Worm (Caenorhabditis elegans) whole organism, L4 larva: ENCODE measurements around the gene C17H12.12.

ENCODE experiments used
- F37D6.2 ChIP-seq: sonication (generic microtip); optimal IDR thresholded peaks from 2 replicates; lab custom pipeline; 2016; ENCODE audit warnings: mild to moderate bottlenecking, missing genetic modification characterization, missing compliant biosample characterization
- T26A8.4 ChIP-seq: fragments of 200-800 bp; sonication (Bioruptor generic); IDR thresholded peaks from 2 replicates; pipeline ENCODE4 v1.3.6; 2022; ENCODE audit warnings: missing genetic modification characterization, missing compliant biosample characterization
- aha-1 ChIP-seq: fragments of 150-350 bp; peaks from one replicate; lab custom pipeline; 2014; ENCODE audit warnings: missing biosample characterization, missing genetic modification characterization
- arid-1 ChIP-seq: fragments of 200-800 bp; sonication (Bioruptor generic); conservative IDR thresholded peaks from 2 replicates; pipeline ENCODE4 v1.3.6; 2022; ENCODE audit warnings: missing genetic modification reagents, missing genetic modification characterization, missing compliant biosample characterization
- attf-4 ChIP-seq: sonication (generic microtip); optimal IDR thresholded peaks from 3 replicates; lab custom pipeline; 2017; ENCODE audit warnings: missing biosample characterization, missing genetic modification characterization
- ceh-20 ChIP-seq: fragments of 200-800 bp; sonication (Bioruptor generic); IDR thresholded peaks from 2 replicates; pipeline ENCODE4 v1.3.6; 2022; ENCODE audit warnings: missing genetic modification reagents, missing genetic modification characterization, missing compliant biosample characterization
- ceh-82 ChIP-seq: sonication (generic microtip); optimal IDR thresholded peaks from 2 replicates; lab custom pipeline; 2017; ENCODE audit warnings: missing biosample characterization, missing genetic modification characterization
- ctbp-1 ChIP-seq: fragments of 200-800 bp; sonication (Bioruptor generic); IDR thresholded peaks from 2 replicates; pipeline ENCODE4 v1.3.6; 2022; ENCODE audit warnings: missing genetic modification reagents, missing genetic modification characterization, missing compliant biosample characterization
- daf-16 ChIP-seq, 3 experiments: sonication (generic microtip); optimal IDR thresholded peaks; 2 replicates each; lab custom pipeline; 2016 to 2017; ENCODE audit warnings: missing genetic modification characterization in 3 of 3, missing genetic modification reagents in 3 of 3, mild to moderate bottlenecking in 2 of 3, missing compliant biosample characterization in 2 of 3, missing biosample characterization in 1 of 3, moderate library complexity in 1 of 3
- daf-19 ChIP-seq: fragments of 200-800 bp; sonication (Bioruptor generic); conservative IDR thresholded peaks from 2 replicates; pipeline ENCODE4 v1.3.6; 2022; ENCODE audit warnings: missing genetic modification characterization, missing compliant biosample characterization
- dmd-6 ChIP-seq: fragments of 200-800 bp; sonication (Bioruptor generic); IDR thresholded peaks from 2 replicates; pipeline ENCODE4 v1.3.6; 2022; ENCODE audit warnings: missing genetic modification reagents, missing genetic modification characterization, missing compliant biosample characterization
- dve-1 ChIP-seq: sonication (generic microtip); optimal IDR thresholded peaks from 2 replicates; lab custom pipeline; 2017; ENCODE audit warnings: antibody characterized with exemption, mild to moderate bottlenecking, missing genetic modification characterization, missing compliant biosample characterization; ENCODE audit not compliant: insufficient read depth
- hif-1 ChIP-seq, 2 experiments: sonication (generic microtip); optimal IDR thresholded peaks; 2 replicates each; lab custom pipeline; 2016 to 2017; ENCODE audit warnings: missing compliant biosample characterization in 2 of 2, missing genetic modification characterization in 2 of 2, missing genetic modification reagents in 2 of 2, missing genotype in 2 of 2, mild to moderate bottlenecking in 1 of 2
- hlh-11 ChIP-seq: fragments of 200-800 bp; sonication (Bioruptor generic); optimal IDR thresholded peaks from 2 replicates; lab custom pipeline; 2018; ENCODE audit warnings: mild to moderate bottlenecking, missing genetic modification characterization, missing compliant biosample characterization
- hmg-1.1 ChIP-seq: fragments of 200-800 bp; sonication (Bioruptor generic); IDR thresholded peaks from 2 replicates; pipeline ENCODE4 v1.3.6; 2022; ENCODE audit warnings: missing genetic modification reagents, missing genetic modification characterization, missing compliant biosample characterization
- lim-7 ChIP-seq: fragments of 200-800 bp; sonication (Bioruptor generic); IDR thresholded peaks from 2 replicates; pipeline ENCODE4 v1.3.6; 2022; ENCODE audit warnings: missing genetic modification characterization, missing compliant biosample characterization
- lin-1 ChIP-seq: fragments of 200-800 bp; sonication (Bioruptor generic); IDR thresholded peaks from 2 replicates; pipeline ENCODE4 v1.3.6; 2022; ENCODE audit warnings: missing genetic modification reagents, missing genetic modification characterization, missing compliant biosample characterization
- lin-13 ChIP-seq: fragments of 150-350 bp; optimal IDR thresholded peaks from 2 replicates; lab custom pipeline; 2014; ENCODE audit warnings: missing biosample characterization, missing genetic modification reagents, missing genetic modification characterization
- lin-29 ChIP-seq: fragments of 200-800 bp; sonication (Bioruptor generic); IDR thresholded peaks from 2 replicates; pipeline ENCODE4 v1.3.6; 2022; ENCODE audit warnings: missing genetic modification reagents, missing genetic modification characterization, missing compliant biosample characterization
- lin-38 ChIP-seq: fragments of 200-800 bp; sonication (Bioruptor generic); IDR thresholded peaks from 2 replicates; pipeline ENCODE4 v1.3.6; 2022; ENCODE audit warnings: missing genetic modification reagents, missing genetic modification characterization, missing compliant biosample characterization
- lsy-2 ChIP-seq, 2 experiments: fragments of 150-350 bp in 1 of 2; sonication (generic microtip) in 1 of 2; optimal IDR thresholded peaks; 2 replicates each; lab custom pipeline; 2014 to 2017; ENCODE audit warnings: missing biosample characterization in 2 of 2, missing genetic modification characterization in 2 of 2
- madf-5 ChIP-seq, 2 experiments: fragments of 200-800 bp; sonication (Bioruptor generic); IDR thresholded peaks; 2 replicates each; pipeline ENCODE4 v1.3.6; 2022; ENCODE audit warnings: missing compliant biosample characterization in 2 of 2, missing genetic modification characterization in 2 of 2
- mdl-1 ChIP-seq, 2 experiments: fragments of 150-350 bp in 1 of 2; sonication (generic microtip) in 1 of 2; optimal IDR thresholded peaks; 2 replicates each; lab custom pipeline; 2014 to 2017; ENCODE audit warnings: missing biosample characterization in 2 of 2, missing genetic modification characterization in 2 of 2
- mep-1 ChIP-seq: fragments of 150-350 bp; sonication (generic microtip); optimal IDR thresholded peaks from 3 replicates; lab custom pipeline; 2014; ENCODE audit warnings: missing biosample characterization, missing genetic modification characterization
- nhr-102 ChIP-seq: sonication (generic microtip); optimal IDR thresholded peaks from 2 replicates; lab custom pipeline; 2016; ENCODE audit warnings: mild to moderate bottlenecking, missing genetic modification characterization, moderate library complexity, missing compliant biosample characterization
- nhr-11 ChIP-seq: fragments of 150-350 bp; optimal IDR thresholded peaks from 2 replicates; lab custom pipeline; 2014; ENCODE audit warnings: missing biosample characterization, missing genetic modification characterization
- nhr-111 ChIP-seq: fragments of 200-800 bp; sonication (Bioruptor generic); optimal IDR thresholded peaks from 2 replicates; lab custom pipeline; 2018; ENCODE audit warnings: mild to moderate bottlenecking, missing genetic modification characterization, missing compliant biosample characterization
- nhr-25 ChIP-seq: sonication (generic microtip); optimal IDR thresholded peaks from 2 replicates; lab custom pipeline; 2017; ENCODE audit warnings: missing genetic modification characterization, mild to moderate bottlenecking, missing compliant biosample characterization, antibody characterized with exemption, moderate library complexity, borderline replicate concordance; ENCODE audit not compliant: insufficient read depth
- nhr-28 ChIP-seq: fragments of 150-350 bp; optimal IDR thresholded peaks from 2 replicates; lab custom pipeline; 2014; ENCODE audit warnings: missing biosample characterization, missing genetic modification characterization
- nhr-6 ChIP-seq: fragments of 150-350 bp; optimal IDR thresholded peaks from 2 replicates; lab custom pipeline; 2014; ENCODE audit warnings: missing biosample characterization, missing genetic modification characterization
- pqm-1 ChIP-seq: sonication (generic microtip); optimal IDR thresholded peaks from 2 replicates; lab custom pipeline; 2017; ENCODE audit warnings: missing biosample characterization, missing genetic modification characterization
- rbr-2 ChIP-seq: sonication (generic microtip); optimal IDR thresholded peaks from 2 replicates; lab custom pipeline; 2016; ENCODE audit warnings: missing genotype, missing genetic modification characterization, missing compliant biosample characterization
- sdz-12 ChIP-seq: fragments of 200-800 bp; sonication (Bioruptor generic); optimal IDR thresholded peaks from 2 replicates; lab custom pipeline; 2018; ENCODE audit warnings: mild to moderate bottlenecking, missing genetic modification characterization, missing compliant biosample characterization
- set-16 ChIP-seq: fragments of 200-800 bp; sonication (Bioruptor generic); IDR thresholded peaks from 2 replicates; pipeline ENCODE4 v1.3.6; 2022; ENCODE audit warnings: missing genetic modification reagents, missing genetic modification characterization, missing compliant biosample characterization
- skn-1 ChIP-seq: fragments of 150-350 bp; optimal IDR thresholded peaks from 2 replicates; lab custom pipeline; 2014; ENCODE audit warnings: missing biosample characterization, missing genetic modification characterization
- spr-1 ChIP-seq: sonication (generic microtip); optimal IDR thresholded peaks from 2 replicates; lab custom pipeline; 2016; ENCODE audit warnings: mild to moderate bottlenecking, missing genetic modification characterization, missing compliant biosample characterization
- tra-1 ChIP-seq: fragments of 200-800 bp; sonication (Bioruptor generic); IDR thresholded peaks from 2 replicates; pipeline ENCODE4 v1.3.6; 2022; ENCODE audit warnings: missing genetic modification reagents, missing genetic modification characterization, missing compliant biosample characterization
- unc-39 ChIP-seq: sonication (generic microtip); optimal IDR thresholded peaks from 2 replicates; lab custom pipeline; 2017; ENCODE audit warnings: missing biosample characterization, missing genetic modification characterization
- zfp-3 ChIP-seq: fragments of 200-800 bp; sonication (Bioruptor generic); conservative IDR thresholded peaks from 2 replicates; pipeline ENCODE4 v1.3.6; 2022; ENCODE audit warnings: missing genetic modification reagents, missing genetic modification characterization, missing compliant biosample characterization
- zip-11 ChIP-seq: fragments of 200-800 bp; sonication (Bioruptor generic); IDR thresholded peaks from 2 replicates; pipeline ENCODE4 v1.3.6; 2022; ENCODE audit warnings: missing genetic modification characterization, missing compliant biosample characterization

Gene C17H12.12

ce11 chrIV:6785873-6786272 is 9.9 kb upstream of the C17H12.12 start (continued):
- TF ChIP-seq lsy-2 (tag; optimal IDR thresholded peaks at IDR 0.05; lab: Kevin White, UChicago) (peak in 1 of 2 experiments; percentile 76), hmg-1.1 (GFP tag; lab: Robert Waterston, UW) (peak; percentile 84), pqm-1 (peak; percentile 5), mdl-1 (tag; optimal IDR thresholded peaks at IDR 0.05; lab: Kevin White, UChicago) (peak in 1 of 2 experiments; percentile 27), hif-1 (tag; optimal IDR thresholded peaks at IDR 0.05; lab: Kevin White, UChicago) (peak in 1 of 2 experiments; percentile 49), lin-29 (GFP tag; lab: Robert Waterston, UW) (no peak), daf-19 (no peak), set-16 (peak; percentile 48), zfp-3 (GFP tag; lab: Robert Waterston, UW) (no peak), mep-1 (tag; lab: Kevin White, UChicago) (peak; percentile 85), unc-39 (tag; lab: Kevin White, UChicago) (no peak), spr-1 (tag; lab: Kevin White, UChicago) (no peak), ceh-20 (GFP tag; lab: Robert Waterston, UW) (peak; percentile 54; the same call in 1 of the 2 replicates), rbr-2 (tag; lab: Kevin White, UChicago) (peak; percentile 77), daf-16 (GFP tag; optimal IDR thresholded peaks at IDR 0.05; lab: Kevin White, UChicago) (peak in 1 of 2 experiments; percentile 16), daf-16 (tag; optimal IDR thresholded peaks at IDR 0.05; lab: Kevin White, UChicago) (peak; percentile 66), T26A8.4 (GFP tag; lab: Robert Waterston, UW) (peak; percentile 59), ceh-82 (tag; lab: Kevin White, UChicago) (no peak), aha-1 (tag; lab: Kevin White, UChicago) (peak; percentile 98), arid-1 (GFP tag; lab: Robert Waterston, UW) (peak; percentile 49; the same call in 1 of the 2 replicates), hlh-11 (tag; lab: Kevin White, UChicago) (peak; percentile 90), dve-1 (tag; lab: Kevin White, UChicago) (peak; percentile 84), skn-1 (tag; lab: Kevin White, UChicago) (no peak), F37D6.2 (tag; lab: Kevin White, UChicago) (peak; percentile 38), attf-4 (tag; lab: Kevin White, UChicago) (no peak), dmd-6 (GFP tag; lab: Robert Waterston, UW) (peak; percentile 68), nhr-111 (GFP tag; lab: Kevin White, UChicago) (no peak), lin-13 (GFP tag; lab: Kevin White, UChicago) (peak; percentile 37), ctbp-1 (GFP tag; lab: Robert Waterston, UW) (peak; percentile 47; the same call in 1 of the 2 replicates), nhr-11 (tag; lab: Kevin White, UChicago) (no peak), lim-7 (GFP tag; lab: Robert Waterston, UW) (no peak), lin-1 (GFP tag; lab: Robert Waterston, UW) (peak; percentile 78; the same call in 1 of the 2 replicates), nhr-28 (tag; lab: Kevin White, UChicago) (peak; percentile 52), madf-5 (GFP tag; IDR thresholded peaks at IDR 0.05; lab: Robert Waterston, UW) (no peak), sdz-12 (no peak), tra-1 (GFP tag; lab: Robert Waterston, UW) (peak; percentile 57; the same call in 1 of the 2 replicates), lin-38 (GFP tag; lab: Robert Waterston, UW) (peak; percentile 52), nhr-6 (tag; lab: Kevin White, UChicago) (peak; percentile 13), zip-11 (GFP tag; lab: Robert Waterston, UW) (no peak), nhr-25 (tag; lab: Kevin White, UChicago) (peak; percentile 22), nhr-102 (tag; lab: Kevin White, UChicago) (peak; percentile 18)
- TF ChIP-seq, all 104 proteins: peak for 36
